Worm (Caenorhabditis elegans) whole organism, mixed stage, embryonic: ENCODE data around the gene dig-1.

Experiments used
- ceh-83 ChIP-seq: fragments of 200-800 bp; sonication (Bioruptor generic); optimal IDR thresholded peaks from 2 replicates; lab custom pipeline; 2018; ENCODE audit warnings: mild to moderate bottlenecking, missing genetic modification characterization, missing compliant biosample characterization
- cnd-1 ChIP-seq: fragments of 200-800 bp; sonication (Bioruptor generic); optimal IDR thresholded peaks from 2 replicates; lab custom pipeline; 2018; ENCODE audit warnings: mild to moderate bottlenecking, missing genetic modification characterization, missing compliant biosample characterization
- elt-1 ChIP-seq: sonication (generic microtip); optimal IDR thresholded peaks from 2 replicates; lab custom pipeline; 2017; ENCODE audit warnings: missing genetic modification characterization, mild to moderate bottlenecking, missing compliant biosample characterization, antibody characterized with exemption, moderate library complexity, borderline replicate concordance; ENCODE audit not compliant: insufficient read depth
- lin-13 ChIP-seq: fragments of 150-350 bp; optimal IDR thresholded peaks from 2 replicates; lab custom pipeline; 2014; ENCODE audit warnings: missing biosample characterization, missing genetic modification characterization
- mab-5 ChIP-seq: fragments of 150-350 bp; optimal IDR thresholded peaks from 2 replicates; lab custom pipeline; 2014; ENCODE audit warnings: missing biosample characterization, missing genetic modification characterization
- snpc-4 ChIP-seq: fragments of 150-350 bp; optimal IDR thresholded peaks from 2 replicates; lab custom pipeline; 2014; ENCODE audit warnings: missing biosample characterization, missing genetic modification characterization
- unc-62 ChIP-seq: fragments of 150-350 bp; optimal IDR thresholded peaks from 2 replicates; lab custom pipeline; 2014; ENCODE audit warnings: missing biosample characterization, missing genetic modification reagents, missing genetic modification characterization
- ztf-11 ChIP-seq: fragments of 150-350 bp; optimal IDR thresholded peaks from 2 replicates; lab custom pipeline; 2014; ENCODE audit warnings: missing biosample characterization, missing genetic modification characterization

DNA sequence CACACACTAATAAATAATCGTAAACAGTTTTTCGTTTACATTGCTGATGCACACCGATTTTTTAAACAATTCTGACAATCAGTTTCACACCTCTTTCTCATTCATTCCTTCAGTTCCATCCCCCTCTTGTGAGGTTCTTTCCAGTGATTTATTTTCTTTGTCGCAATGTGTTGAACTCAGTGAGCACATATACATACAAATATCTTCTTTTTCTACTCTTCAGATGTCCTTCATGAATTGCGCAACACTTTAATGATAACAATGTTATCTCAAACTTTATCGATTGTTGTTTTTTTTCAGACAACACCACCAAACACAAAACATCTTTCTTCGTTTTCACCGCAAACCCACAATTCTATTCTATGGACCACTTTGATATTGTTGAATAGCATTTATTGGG, at the start of gene dig-1:
- no peak for TF ChIP-seq mab-5
- TF ChIP-seq snpc-4 (tag; lab: Kevin White, UChicago) = no peak
- TF ChIP-seq ztf-11 (tag; lab: Kevin White, UChicago) = no peak
- no peak for TF ChIP-seq cnd-1 (tag; lab: Kevin White, UChicago)
- TF ChIP-seq unc-62 (GFP tag; lab: Kevin White, UChicago) = no peak
- TF ChIP-seq lin-13 (tag; lab: Kevin White, UChicago) = no peak
- no peak for TF ChIP-seq elt-1 (tag; lab: Kevin White, UChicago)
- no peak for TF ChIP-seq ceh-83 (GFP tag; lab: Kevin White, UChicago)
